Worm (Caenorhabditis elegans) whole organism, L3 larva: Measurements from ENCODE around the gene npr-27.

Experiments used
- R02D3.7 ChIP-seq: fragments of 150-350 bp; optimal IDR thresholded peaks from 2 replicates; lab custom pipeline; 2014; ENCODE audit warnings: missing biosample characterization, missing genetic modification characterization
- aly-2 ChIP-seq: fragments of 150-350 bp; optimal IDR thresholded peaks from 2 replicates; lab custom pipeline; 2014; ENCODE audit warnings: missing biosample characterization, missing genetic modification characterization
- ceh-16 ChIP-seq: sonication (generic microtip); optimal IDR thresholded peaks from 2 replicates; lab custom pipeline; 2017; ENCODE audit warnings: missing biosample characterization, missing genetic modification characterization
- ceh-28 ChIP-seq: fragments of 150-350 bp; optimal IDR thresholded peaks from 2 replicates; lab custom pipeline; 2014; ENCODE audit warnings: missing biosample characterization, missing genetic modification reagents, missing genetic modification characterization
- ceh-82 ChIP-seq: fragments of 150-350 bp; optimal IDR thresholded peaks from 2 replicates; lab custom pipeline; 2014; ENCODE audit warnings: missing biosample characterization, missing genetic modification characterization
- ceh-9 ChIP-seq: sonication (generic microtip); optimal IDR thresholded peaks from 2 replicates; lab custom pipeline; 2018; ENCODE audit warnings: missing biosample characterization, missing genetic modification characterization
- egl-27 ChIP-seq: sonication (generic microtip); optimal IDR thresholded peaks from 4 replicates; lab custom pipeline; 2017; ENCODE audit warnings: missing biosample characterization, missing genetic modification reagents, missing genetic modification characterization
- elt-1 ChIP-seq: fragments of 150-350 bp; optimal IDR thresholded peaks from 2 replicates; lab custom pipeline; 2014; ENCODE audit warnings: missing biosample characterization, missing genetic modification characterization
- elt-2 ChIP-seq: sonication (generic microtip); optimal IDR thresholded peaks from 2 replicates; lab custom pipeline; 2016; ENCODE audit warnings: missing genetic modification reagents, mild to moderate bottlenecking, missing genetic modification characterization, missing compliant biosample characterization
- elt-3 ChIP-seq, 3 experiments: fragments of 150-350 bp in 1 of 3; sonication (generic microtip) in 2 of 3; optimal IDR thresholded peaks; 2 replicates in 2 of 3; 4 replicates in 1 of 3; lab custom pipeline; 2014 to 2017; ENCODE audit warnings: missing biosample characterization in 3 of 3, missing genetic modification characterization in 3 of 3
- eor-1 ChIP-seq, 2 experiments: fragments of 150-350 bp; optimal IDR thresholded peaks; 2 replicates each; lab custom pipeline; 2014 to 2018; ENCODE audit warnings: missing biosample characterization in 2 of 2, missing genetic modification characterization in 2 of 2
- fkh-10 ChIP-seq: sonication (generic microtip); optimal IDR thresholded peaks from 2 replicates; lab custom pipeline; 2017; ENCODE audit warnings: missing biosample characterization, missing genetic modification reagents, missing genetic modification characterization
- fos-1 ChIP-seq: fragments of 150-350 bp; optimal IDR thresholded peaks from 2 replicates; lab custom pipeline; 2014; ENCODE audit warnings: missing biosample characterization, missing genetic modification characterization
- hmg-11 ChIP-seq: sonication (generic microtip); optimal IDR thresholded peaks from 2 replicates; lab custom pipeline; 2016; ENCODE audit warnings: missing genetic modification characterization, missing compliant biosample characterization
- jun-1 ChIP-seq: fragments of 150-350 bp; optimal IDR thresholded peaks from 2 replicates; lab custom pipeline; 2014; ENCODE audit warnings: missing biosample characterization, missing genetic modification reagents, missing genetic modification characterization
- lin-15B ChIP-seq: fragments of 150-350 bp; optimal IDR thresholded peaks from 2 replicates; lab custom pipeline; 2014; ENCODE audit warnings: missing biosample characterization, missing genetic modification characterization
- lin-39 ChIP-seq: fragments of 150-350 bp; optimal IDR thresholded peaks from 2 replicates; lab custom pipeline; 2018; ENCODE audit warnings: missing biosample characterization, missing genetic modification reagents, missing genetic modification characterization
- lsy-12 ChIP-seq: sonication (generic microtip); optimal IDR thresholded peaks from 2 replicates; lab custom pipeline; 2016; ENCODE audit warnings: mild to moderate bottlenecking, missing genetic modification characterization, missing compliant biosample characterization
- mdl-1 ChIP-seq: fragments of 150-350 bp; optimal IDR thresholded peaks from 2 replicates; lab custom pipeline; 2014; ENCODE audit warnings: missing biosample characterization, missing genetic modification characterization
- mml-1 ChIP-seq: fragments of 150-350 bp; sonication (generic microtip); optimal IDR thresholded peaks from 3 replicates; lab custom pipeline; 2014; ENCODE audit warnings: missing biosample characterization, missing genetic modification characterization
- nfya-1 ChIP-seq: sonication (generic microtip); optimal IDR thresholded peaks from 2 replicates; lab custom pipeline; 2017; ENCODE audit warnings: missing genetic modification characterization, mild to moderate bottlenecking, missing compliant biosample characterization, antibody characterized with exemption, moderate library complexity; ENCODE audit not compliant: insufficient read depth
- nhr-11 ChIP-seq: fragments of 150-350 bp; optimal IDR thresholded peaks from 2 replicates; lab custom pipeline; 2014; ENCODE audit warnings: missing biosample characterization, missing genetic modification characterization
- nhr-23 ChIP-seq: fragments of 150-350 bp; optimal IDR thresholded peaks from 2 replicates; lab custom pipeline; 2014; ENCODE audit warnings: missing biosample characterization, missing genetic modification reagents, missing genetic modification characterization
- nhr-237 ChIP-seq: fragments of 150-350 bp; optimal IDR thresholded peaks from 2 replicates; lab custom pipeline; 2014; ENCODE audit warnings: missing biosample characterization, missing genetic modification characterization
- nhr-25 ChIP-seq: sonication (generic microtip); optimal IDR thresholded peaks from 2 replicates; lab custom pipeline; 2017; ENCODE audit warnings: missing biosample characterization, missing genetic modification characterization
- nhr-28 ChIP-seq: fragments of 150-350 bp; optimal IDR thresholded peaks from 2 replicates; lab custom pipeline; 2014; ENCODE audit warnings: missing biosample characterization, missing genetic modification characterization
- nhr-43 ChIP-seq: sonication (generic microtip); optimal IDR thresholded peaks from 2 replicates; lab custom pipeline; 2016; ENCODE audit warnings: mild to moderate bottlenecking, missing genetic modification characterization, missing compliant biosample characterization; ENCODE audit not compliant: poor library complexity, severe bottlenecking
- nhr-67 ChIP-seq: fragments of 150-350 bp; optimal IDR thresholded peaks from 2 replicates; lab custom pipeline; 2014; ENCODE audit warnings: missing biosample characterization, missing genetic modification characterization
- nhr-76 ChIP-seq: fragments of 150-350 bp; sonication (generic microtip); optimal IDR thresholded peaks from 5 replicates; lab custom pipeline; 2014; ENCODE audit warnings: missing biosample characterization, missing genetic modification characterization
- nhr-77 ChIP-seq: fragments of 150-350 bp; optimal IDR thresholded peaks from 2 replicates; lab custom pipeline; 2014; ENCODE audit warnings: missing biosample characterization, missing genetic modification characterization
- pha-4 ChIP-seq: fragments of 150-350 bp; optimal IDR thresholded peaks from 2 replicates; lab custom pipeline; 2014; ENCODE audit warnings: missing biosample characterization, missing genetic modification reagents, missing genetic modification characterization
- pqm-1 ChIP-seq: fragments of 150-350 bp; optimal IDR thresholded peaks from 2 replicates; lab custom pipeline; 2017; ENCODE audit warnings: missing biosample characterization, missing genetic modification characterization, inconsistent platforms
- sea-2 ChIP-seq: fragments of 150-350 bp; sonication (generic microtip); optimal IDR thresholded peaks from 4 replicates; lab custom pipeline; 2014; ENCODE audit warnings: missing biosample characterization, missing genetic modification reagents, missing genetic modification characterization
- skn-1 ChIP-seq: fragments of 150-350 bp; optimal IDR thresholded peaks from 2 replicates; lab custom pipeline; 2014; ENCODE audit warnings: missing biosample characterization, missing genetic modification characterization
- tbx-2 ChIP-seq: sonication (generic microtip); optimal IDR thresholded peaks from 2 replicates; lab custom pipeline; 2016; ENCODE audit warnings: mild to moderate bottlenecking, missing genetic modification characterization, missing compliant biosample characterization
- ztf-11 ChIP-seq: fragments of 150-350 bp; optimal IDR thresholded peaks from 2 replicates; lab custom pipeline; 2014; ENCODE audit warnings: missing biosample characterization, missing genetic modification characterization

npr-27 gene

ce11 chrIV:7282957-7283356, 22.5 kb upstream of the npr-27 start, which contains the start of gene C06E4.1:
TSS of gene C06E4.1 (plus strand) at chrIV:7283257.
- TF ChIP-seq ceh-82 (no peak), jun-1 (tag; lab: Kevin White, UChicago) (no peak), egl-27 (tag; lab: Kevin White, UChicago) (no peak), aly-2 (tag; lab: Kevin White, UChicago) (no peak), nhr-43 (tag; lab: Kevin White, UChicago) (no peak), nhr-76 (tag; lab: Kevin White, UChicago) (no peak)

- no peak for TF ChIP-seq ceh-28
- no peak for TF ChIP-seq lsy-12 (tag; lab: Kevin White, UChicago)
- peak; percentile 6 for TF ChIP-seq elt-2 (tag; lab: Kevin White, UChicago)
- TF ChIP-seq mdl-1 (tag; lab: Kevin White, UChicago): no peak
- TF ChIP-seq R02D3.7 (tag; lab: Kevin White, UChicago): no peak
- no peak for TF ChIP-seq nhr-43 (tag; lab: Kevin White, UChicago)
- TF ChIP-seq elt-1 (tag; lab: Kevin White, UChicago): no peak
- TF ChIP-seq nhr-76 (tag; lab: Kevin White, UChicago): no peak
- no peak for TF ChIP-seq nhr-11 (tag; lab: Kevin White, UChicago)
- TF ChIP-seq, all 47 proteins: peak for 1
These were observed 19.6 kb upstream of the npr-27 start, which contains the start of gene C06E4.8 for ce11 chrIV:7285839-7286238. TSS of gene C06E4.8 (minus strand) at chrIV:7285875.

DNA sequence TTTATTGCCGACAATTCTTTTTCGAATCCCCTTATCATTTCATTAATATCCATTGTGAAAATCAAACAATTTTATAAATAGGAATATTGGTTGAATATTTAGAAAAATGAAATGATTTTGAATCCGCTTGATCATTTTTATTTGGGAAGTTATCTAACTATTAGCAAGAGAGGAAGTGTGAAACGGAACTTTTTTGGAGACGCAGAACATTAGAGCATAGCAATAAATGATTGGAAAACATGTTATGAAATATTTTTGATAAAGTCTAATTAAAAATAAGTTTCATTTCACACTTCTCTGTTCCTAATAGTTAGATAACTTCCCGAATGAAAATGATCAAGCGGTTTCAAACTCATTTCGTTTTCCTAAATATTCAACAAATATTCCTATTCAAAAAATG, 18.0 kb upstream of the npr-27 start, which contains the start of gene F42C5.3:
F42C5.3 (minus strand) TSS at position 101 of the 400 bp plus-strand sequence.
- TF ChIP-seq sea-2 (GFP tag; lab: Kevin White, UChicago) (no peak), nhr-67 (tag; lab: Kevin White, UChicago) (no peak), nhr-76 (tag; lab: Kevin White, UChicago) (no peak), pha-4 (tag; lab: Kevin White, UChicago) (no peak), hmg-11 (no peak), nhr-28 (tag; lab: Kevin White, UChicago) (no peak), nhr-43 (tag; lab: Kevin White, UChicago) (no peak), ztf-11 (no peak), nhr-77 (tag; lab: Kevin White, UChicago) (no peak), aly-2 (tag; lab: Kevin White, UChicago) (no peak), mml-1 (no peak), eor-1 (tag; optimal IDR thresholded peaks at IDR 0.05; lab: Kevin White, UChicago) (no peak), fos-1 (tag; lab: Kevin White, UChicago) (no peak)

DNA sequence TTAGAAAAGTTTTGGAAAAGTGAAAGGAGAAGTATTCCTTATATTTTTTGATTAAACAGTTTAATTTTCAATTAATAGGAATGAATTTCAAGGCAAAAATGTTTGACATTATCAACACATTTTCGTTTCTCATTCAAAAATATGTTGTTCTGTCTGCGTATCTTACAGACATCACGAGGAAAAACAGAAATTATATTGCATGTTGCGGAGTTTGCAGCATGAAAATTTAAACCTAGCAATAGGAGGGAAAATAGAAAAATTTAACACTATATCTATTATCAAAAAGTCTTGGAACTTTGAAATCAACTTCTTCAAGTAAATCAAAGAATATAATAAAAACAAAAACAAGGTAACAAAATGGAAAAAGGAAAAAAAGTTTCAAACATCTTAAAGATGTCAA, 14.4 kb upstream of the npr-27 start:
- TF ChIP-seq nhr-67 (tag; lab: Kevin White, UChicago) (no peak), elt-2 (tag; lab: Kevin White, UChicago) (peak; percentile 18)

DNA sequence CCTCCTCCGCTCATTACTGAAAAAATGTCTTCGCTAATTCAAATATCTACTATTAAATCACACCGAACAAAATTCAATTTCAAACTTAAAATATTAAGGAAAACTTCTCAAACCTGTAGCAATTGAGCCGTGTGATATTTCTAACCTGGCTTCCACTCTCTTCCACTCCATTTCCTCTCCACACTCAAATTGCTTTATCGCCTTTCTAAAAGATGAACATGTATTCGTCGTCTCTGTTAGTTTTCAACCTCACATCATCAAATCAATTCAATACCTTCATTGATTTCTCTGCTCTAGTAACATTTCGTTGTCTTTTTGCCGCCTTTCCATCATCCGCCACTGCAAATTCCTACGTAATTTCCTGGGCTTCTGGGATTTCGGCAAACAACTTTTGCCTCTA, 13.5 kb upstream of the npr-27 start, which contains the start of gene F42C5.4:
F42C5.4 (minus strand) TSS at position 171 of the 400 bp plus-strand sequence.
- TF ChIP-seq nhr-23 (tag; lab: Kevin White, UChicago): no peak
- no peak for TF ChIP-seq lin-15B
- no peak for TF ChIP-seq pqm-1 (tag; lab: Kevin White, UChicago)
- TF ChIP-seq nhr-25 (tag; lab: Kevin White, UChicago): no peak
- no peak for TF ChIP-seq ceh-9 (tag; lab: Kevin White, UChicago)
- no peak for TF ChIP-seq lin-39
- no peak for TF ChIP-seq sea-2 (GFP tag; lab: Kevin White, UChicago)
- TF ChIP-seq ceh-16 (tag; lab: Kevin White, UChicago): no peak
- no peak for TF ChIP-seq elt-3 (tag; optimal IDR thresholded peaks at IDR 0.05; lab: Kevin White, UChicago)
- TF ChIP-seq tbx-2 (tag; lab: Kevin White, UChicago): no peak
- no peak for TF ChIP-seq skn-1 (tag; lab: Kevin White, UChicago)

- no peak for TF ChIP-seq fkh-10 (GFP tag; lab: Kevin White, UChicago)
- no peak for TF ChIP-seq ceh-82
- TF ChIP-seq nhr-237 (tag; lab: Kevin White, UChicago): no peak
- TF ChIP-seq ztf-11: no peak
- TF ChIP-seq nhr-23 (tag; lab: Kevin White, UChicago): no peak
- TF ChIP-seq nhr-25 (tag; lab: Kevin White, UChicago): no peak
- TF ChIP-seq nfya-1 (tag; lab: Kevin White, UChicago): no peak
- TF ChIP-seq, all 47 proteins: peak for 0
These were observed 11.3 kb upstream of the npr-27 start, which contains the start of gene F42C5.5 for ce11 chrIV:7294121-7294520. TSS of gene F42C5.5 (minus strand) at chrIV:7294221.
